Worm (Caenorhabditis elegans) whole organism, L2 larva: ENCODE data around the gene svh-1.

Experiments used
- C34F6.9 ChIP-seq: fragments of 150-350 bp; optimal IDR thresholded peaks from 2 replicates; lab custom pipeline; 2014; ENCODE audit warnings: missing biosample characterization, missing genetic modification characterization
- F13H6.1 ChIP-seq: sonication (generic microtip); optimal IDR thresholded peaks from 2 replicates; lab custom pipeline; 2016; ENCODE audit warnings: missing genetic modification characterization, missing compliant biosample characterization
- R02D3.7 ChIP-seq: fragments of 150-350 bp; optimal IDR thresholded peaks from 2 replicates; lab custom pipeline; 2014; ENCODE audit warnings: missing biosample characterization, missing genetic modification characterization
- alr-1 ChIP-seq: fragments of 150-350 bp; optimal IDR thresholded peaks from 2 replicates; lab custom pipeline; 2014; ENCODE audit warnings: missing biosample characterization, missing genetic modification characterization
- aly-2 ChIP-seq: fragments of 150-350 bp; optimal IDR thresholded peaks from 2 replicates; lab custom pipeline; 2014; ENCODE audit warnings: missing biosample characterization, missing genetic modification characterization
- ama-1 ChIP-seq: fragments of 150-350 bp; optimal IDR thresholded peaks from 2 replicates; lab custom pipeline; 2018; ENCODE audit warnings: inconsistent platforms
- blmp-1 ChIP-seq: sonication (generic microtip); optimal IDR thresholded peaks from 2 replicates; lab custom pipeline; 2017; ENCODE audit warnings: missing genetic modification characterization, mild to moderate bottlenecking, missing compliant biosample characterization, antibody characterized with exemption, moderate library complexity; ENCODE audit not compliant: insufficient read depth
- ceh-16 ChIP-seq: fragments of 150-350 bp; optimal IDR thresholded peaks from 2 replicates; lab custom pipeline; 2014; ENCODE audit warnings: missing biosample characterization, missing genetic modification characterization
- ceh-82 ChIP-seq: fragments of 150-350 bp; optimal IDR thresholded peaks from 2 replicates; lab custom pipeline; 2014; ENCODE audit warnings: missing biosample characterization, missing genetic modification characterization
- crh-2 ChIP-seq: sonication (generic microtip); optimal IDR thresholded peaks from 2 replicates; lab custom pipeline; 2017; ENCODE audit warnings: missing biosample characterization, missing genetic modification characterization
- dmd-4 ChIP-seq: sonication (generic microtip); optimal IDR thresholded peaks from 2 replicates; lab custom pipeline; 2017; ENCODE audit warnings: missing biosample characterization, missing genetic modification characterization
- egl-27 ChIP-seq: sonication (generic microtip); optimal IDR thresholded peaks from 3 replicates; lab custom pipeline; 2017; ENCODE audit warnings: missing biosample characterization, missing genetic modification reagents, missing genetic modification characterization
- elt-1 ChIP-seq: fragments of 150-350 bp; optimal IDR thresholded peaks from 2 replicates; lab custom pipeline; 2014; ENCODE audit warnings: missing biosample characterization, missing genetic modification characterization
- elt-3 ChIP-seq: sonication (generic microtip); optimal IDR thresholded peaks from 2 replicates; lab custom pipeline; 2017; ENCODE audit warnings: missing biosample characterization, missing genetic modification characterization
- fos-1 ChIP-seq: fragments of 150-350 bp; optimal IDR thresholded peaks from 2 replicates; lab custom pipeline; 2014; ENCODE audit warnings: missing biosample characterization, missing genetic modification characterization
- gmeb-1 ChIP-seq: fragments of 150-350 bp; optimal IDR thresholded peaks from 2 replicates; lab custom pipeline; 2014; ENCODE audit warnings: missing biosample characterization, missing genetic modification characterization
- lin-11 ChIP-seq: fragments of 150-350 bp; sonication (generic microtip); optimal IDR thresholded peaks from 2 replicates; lab custom pipeline; 2014; ENCODE audit warnings: missing biosample characterization, missing genetic modification characterization, inconsistent platforms, mixed read lengths
- lin-13 ChIP-seq: fragments of 150-350 bp; optimal IDR thresholded peaks from 2 replicates; lab custom pipeline; 2014; ENCODE audit warnings: missing biosample characterization, missing genetic modification reagents, missing genetic modification characterization
- lsy-2 ChIP-seq, 2 experiments: fragments of 150-350 bp in 1 of 2; sonication (generic microtip) in 1 of 2; optimal IDR thresholded peaks; 2 replicates each; lab custom pipeline; 2014 to 2017; ENCODE audit warnings: missing biosample characterization in 2 of 2, missing genetic modification characterization in 2 of 2
- mab-5 ChIP-seq: fragments of 150-350 bp; optimal IDR thresholded peaks from 2 replicates; lab custom pipeline; 2014; ENCODE audit warnings: missing biosample characterization, missing genetic modification characterization
- nhr-10 ChIP-seq: sonication (generic microtip); optimal IDR thresholded peaks from 2 replicates; lab custom pipeline; 2017; ENCODE audit warnings: missing biosample characterization, missing genetic modification characterization
- nhr-11 ChIP-seq: fragments of 150-350 bp; optimal IDR thresholded peaks from 2 replicates; lab custom pipeline; 2014; ENCODE audit warnings: missing biosample characterization, missing genetic modification characterization
- nhr-12 ChIP-seq: fragments of 150-350 bp; optimal IDR thresholded peaks from 2 replicates; lab custom pipeline; 2014; ENCODE audit warnings: missing biosample characterization, missing genetic modification characterization
- nhr-129 ChIP-seq: fragments of 150-350 bp; optimal IDR thresholded peaks from 2 replicates; lab custom pipeline; 2014; ENCODE audit warnings: missing biosample characterization, missing genetic modification characterization
- nhr-21 ChIP-seq: fragments of 150-350 bp; optimal IDR thresholded peaks from 2 replicates; lab custom pipeline; 2014; ENCODE audit warnings: missing biosample characterization, missing genetic modification characterization
- nhr-23 ChIP-seq: fragments of 150-350 bp; optimal IDR thresholded peaks from 2 replicates; lab custom pipeline; 2014; ENCODE audit warnings: missing biosample characterization, missing genetic modification reagents, missing genetic modification characterization
- nhr-237 ChIP-seq: fragments of 150-350 bp; optimal IDR thresholded peaks from 2 replicates; lab custom pipeline; 2014; ENCODE audit warnings: missing biosample characterization, missing genetic modification characterization
- nhr-25 ChIP-seq: fragments of 150-350 bp; sonication (generic microtip); optimal IDR thresholded peaks from 3 replicates; lab custom pipeline; 2014; ENCODE audit warnings: missing biosample characterization, missing genetic modification characterization
- nhr-77 ChIP-seq: fragments of 150-350 bp; optimal IDR thresholded peaks from 2 replicates; lab custom pipeline; 2014; ENCODE audit warnings: missing biosample characterization, missing genetic modification characterization
- peb-1 ChIP-seq: fragments of 150-350 bp; optimal IDR thresholded peaks from 2 replicates; lab custom pipeline; 2014; ENCODE audit warnings: missing biosample characterization, missing genetic modification characterization
- skn-1 ChIP-seq: sonication (generic microtip); optimal IDR thresholded peaks from 2 replicates; lab custom pipeline; 2017; ENCODE audit warnings: missing biosample characterization, missing genetic modification characterization
- sma-3 ChIP-seq: sonication (generic microtip); optimal IDR thresholded peaks from 2 replicates; lab custom pipeline; 2016; ENCODE audit warnings: missing genetic modification reagents, missing genetic modification characterization, missing compliant biosample characterization
- sma-9 ChIP-seq, 2 experiments: fragments of 150-350 bp in 1 of 2; sonication (generic microtip) in 1 of 2; optimal IDR thresholded peaks; 2 replicates each; lab custom pipeline; 2014 to 2016; ENCODE audit warnings: missing genetic modification characterization in 2 of 2, mild to moderate bottlenecking in 1 of 2, missing biosample characterization in 1 of 2, missing compliant biosample characterization in 1 of 2, missing genetic modification reagents in 1 of 2, moderate library complexity in 1 of 2
- snpc-4 ChIP-seq: fragments of 150-350 bp; optimal IDR thresholded peaks from 2 replicates; lab custom pipeline; 2014; ENCODE audit warnings: missing biosample characterization, missing genetic modification characterization
- unc-39 ChIP-seq: fragments of 150-350 bp; optimal IDR thresholded peaks from 2 replicates; lab custom pipeline; 2014; ENCODE audit warnings: missing biosample characterization, missing genetic modification characterization
- unc-55 ChIP-seq: fragments of 150-350 bp; sonication (generic microtip); optimal IDR thresholded peaks from 3 replicates; lab custom pipeline; 2014; ENCODE audit warnings: missing biosample characterization, missing genetic modification reagents, missing genetic modification characterization
- unc-62 ChIP-seq: fragments of 150-350 bp; optimal IDR thresholded peaks from 2 replicates; lab custom pipeline; 2014; ENCODE audit warnings: missing biosample characterization, missing genetic modification reagents, missing genetic modification characterization
- zag-1 ChIP-seq: fragments of 150-350 bp; optimal IDR thresholded peaks from 2 replicates; lab custom pipeline; 2014; ENCODE audit warnings: missing biosample characterization, missing genetic modification characterization
- ztf-1 ChIP-seq: fragments of 200-800 bp; sonication (Bioruptor generic); conservative IDR thresholded peaks from 2 replicates; pipeline ENCODE4 v1.3.6; 2022; ENCODE audit warnings: missing genetic modification characterization, missing compliant biosample characterization
- ztf-11 ChIP-seq: sonication (generic microtip); optimal IDR thresholded peaks from 2 replicates; lab custom pipeline; 2017; ENCODE audit warnings: missing biosample characterization, missing genetic modification characterization
- ztf-4 ChIP-seq: fragments of 150-350 bp; optimal IDR thresholded peaks from 2 replicates; lab custom pipeline; 2014; ENCODE audit warnings: missing biosample characterization, missing genetic modification characterization

svh-1 gene

DNA sequence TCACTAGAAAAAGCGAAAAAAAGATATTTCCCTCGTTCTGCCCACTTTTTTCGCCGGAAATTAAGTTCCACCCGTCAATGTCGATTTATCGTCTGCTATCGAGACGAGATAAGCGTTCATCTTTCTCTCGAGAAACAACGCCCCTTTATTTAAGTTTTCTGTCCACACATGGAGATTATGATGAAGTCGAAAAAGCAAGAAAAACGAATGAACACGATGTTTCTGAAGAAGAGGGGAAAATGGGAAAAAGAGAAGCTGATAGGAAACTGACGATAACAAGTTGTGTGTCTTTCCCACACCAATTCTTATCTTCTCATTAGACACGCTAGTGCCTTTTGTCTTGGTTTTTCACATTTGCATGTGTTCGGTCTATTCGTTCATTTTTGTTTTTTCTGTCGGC is 31.6 kb upstream of the svh-1 start:
- TF ChIP-seq nhr-10 (tag; lab: Kevin White, UChicago) (no peak), blmp-1 (peak; percentile 23), C34F6.9 (tag; lab: Kevin White, UChicago) (no peak), nhr-25 (peak; percentile 6), fos-1 (tag; lab: Kevin White, UChicago) (peak; percentile 76)

DNA sequence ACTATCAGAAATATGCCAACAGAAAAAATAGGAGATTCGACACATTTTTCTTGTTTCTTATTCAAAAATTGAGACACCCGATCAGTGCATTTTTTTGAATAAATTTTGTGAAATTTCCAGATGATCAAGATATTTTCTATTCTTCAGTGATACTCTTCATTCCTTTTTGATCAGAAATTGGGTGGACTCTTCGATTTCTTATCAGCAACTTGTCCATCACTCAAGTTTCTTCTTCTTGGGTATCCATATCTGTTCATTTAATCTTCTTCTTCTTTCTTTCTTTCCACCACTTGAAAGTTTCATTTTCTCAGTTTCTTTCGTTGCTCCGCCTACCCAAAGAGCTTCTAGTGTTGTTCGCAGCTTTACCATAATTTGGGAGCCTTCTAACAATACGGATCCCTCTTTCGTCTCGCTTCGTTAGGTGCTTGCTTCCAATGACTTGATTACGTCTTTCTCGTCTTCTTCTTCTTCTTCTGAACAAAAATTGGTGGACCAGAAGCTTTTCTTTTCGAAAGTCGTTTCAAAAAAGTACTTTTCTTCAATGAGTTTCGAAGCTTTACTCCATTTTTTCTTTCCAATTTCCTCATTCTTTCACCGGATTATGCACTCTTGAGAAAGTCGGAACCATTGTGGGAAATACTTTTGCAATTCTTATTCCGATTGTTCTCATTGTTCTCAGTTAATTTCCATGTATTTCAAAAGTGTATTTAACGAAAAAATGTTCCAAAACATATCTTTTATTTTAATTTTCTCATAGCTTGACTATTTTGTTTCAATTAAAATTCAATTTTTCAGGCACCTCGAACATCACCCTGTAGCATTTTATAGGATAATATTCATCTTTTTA is 30.5 kb upstream of the svh-1 start, which contains the start of gene pct-1:
Gene pct-1, plus strand, starts transcription at position 797 of the 847 bp plus-strand sequence.
- TF ChIP-seq unc-55 (GFP tag; lab: Kevin White, UChicago) (no peak), C34F6.9 (tag; lab: Kevin White, UChicago) (no peak), snpc-4 (no peak), alr-1 (tag; lab: Kevin White, UChicago) (no peak), nhr-12 (no peak)

DNA sequence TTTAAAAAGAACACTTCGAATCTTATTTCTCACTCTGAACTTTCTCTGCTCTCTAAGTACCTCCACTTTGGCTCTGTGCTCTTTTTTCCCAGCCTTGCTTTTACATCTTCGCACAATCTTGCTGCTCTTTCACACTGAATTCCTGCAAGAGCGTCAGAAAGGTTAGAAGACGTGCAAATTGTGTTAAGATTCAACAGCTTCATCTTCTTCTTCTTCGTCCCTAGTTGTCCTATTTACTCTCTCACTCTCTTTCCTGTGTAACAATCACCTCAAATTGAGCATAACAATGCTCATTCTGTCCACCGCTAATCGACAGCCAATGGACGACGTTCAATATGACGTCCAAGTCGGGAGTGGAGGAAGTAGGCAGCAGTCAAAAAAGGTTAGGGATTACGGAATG is 25.0 kb upstream of the svh-1 start:
- TF ChIP-seq ceh-16 (tag; lab: Kevin White, UChicago) (no peak), fos-1 (tag; lab: Kevin White, UChicago) (no peak), ceh-82 (no peak), skn-1 (tag; lab: Kevin White, UChicago) (no peak), R02D3.7 (no peak), zag-1 (tag; lab: Kevin White, UChicago) (no peak), gmeb-1 (tag; lab: Kevin White, UChicago) (no peak), nhr-237 (no peak), mab-5 (no peak), nhr-10 (tag; lab: Kevin White, UChicago) (no peak), ztf-1 (GFP tag; lab: Robert Waterston, UW) (no peak), nhr-77 (tag; lab: Kevin White, UChicago) (no peak), ama-1 (no peak), lin-13 (GFP tag; lab: Kevin White, UChicago) (no peak), elt-1 (tag; lab: Kevin White, UChicago) (no peak), nhr-11 (tag; lab: Kevin White, UChicago) (no peak), aly-2 (no peak), F13H6.1 (tag; lab: Kevin White, UChicago) (no peak)

DNA sequence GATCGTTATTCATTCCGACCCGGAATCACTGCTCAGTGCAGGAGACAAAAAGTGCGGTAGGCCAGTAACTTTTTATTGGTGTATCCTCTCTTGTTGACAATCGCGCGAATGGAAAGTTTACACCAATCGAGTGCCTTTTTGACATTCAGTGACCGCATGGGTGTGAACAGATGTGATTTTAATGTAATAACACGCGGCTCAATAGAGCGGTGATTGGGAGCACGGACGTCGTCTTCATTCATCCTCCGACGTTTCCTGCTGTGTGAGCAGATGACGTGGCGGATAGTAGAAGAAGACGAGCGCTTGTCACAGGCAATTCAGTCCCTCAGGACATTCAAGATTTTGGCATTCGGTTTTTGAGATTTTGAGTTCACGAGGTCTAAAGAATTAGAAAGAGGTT is 23.8 kb upstream of the svh-1 start:
- no peak for TF ChIP-seq ztf-4 (tag; lab: Kevin White, UChicago)
- TF ChIP-seq egl-27 (tag; lab: Kevin White, UChicago): no peak
- no peak for TF ChIP-seq C34F6.9 (tag; lab: Kevin White, UChicago)
- TF ChIP-seq sma-9 (GFP tag; optimal IDR thresholded peaks at IDR 0.05; lab: Kevin White, UChicago): no peak
- no peak for TF ChIP-seq sma-9 (tag; optimal IDR thresholded peaks at IDR 0.05; lab: Kevin White, UChicago)
- TF ChIP-seq ama-1: no peak
- TF ChIP-seq aly-2: no peak
- no peak for TF ChIP-seq ceh-82
- TF ChIP-seq zag-1 (tag; lab: Kevin White, UChicago): no peak
- TF ChIP-seq nhr-11 (tag; lab: Kevin White, UChicago): no peak
- no peak for TF ChIP-seq fos-1 (tag; lab: Kevin White, UChicago)
- TF ChIP-seq dmd-4 (tag; lab: Kevin White, UChicago): no peak
- TF ChIP-seq crh-2 (tag; lab: Kevin White, UChicago): no peak
- no peak for TF ChIP-seq ztf-11 (tag; lab: Kevin White, UChicago)
- TF ChIP-seq nhr-12: no peak

DNA sequence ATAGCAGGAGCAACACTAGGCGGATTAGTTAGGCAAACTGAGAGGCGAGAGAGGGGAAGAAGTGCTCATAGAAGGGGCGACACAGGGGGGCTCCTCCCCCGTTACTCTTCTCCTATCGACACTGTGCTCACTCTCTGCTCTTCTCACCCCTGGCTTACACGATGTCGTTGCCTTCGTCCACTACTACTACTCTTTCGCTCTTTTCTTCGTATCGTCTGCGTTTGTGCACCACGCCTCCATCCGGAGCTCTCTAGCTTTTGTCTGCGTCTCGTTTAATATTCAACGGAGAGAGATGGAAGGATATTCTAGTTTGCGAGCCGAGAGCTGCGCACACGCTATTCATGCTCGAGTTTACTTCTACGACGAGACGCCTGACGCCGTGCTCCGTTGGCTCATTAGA is 23.1 kb upstream of the svh-1 start:
- peak in 1 of 2 experiments; percentile 44 for TF ChIP-seq lsy-2 (tag; optimal IDR thresholded peaks at IDR 0.05; lab: Kevin White, UChicago)
- TF ChIP-seq C34F6.9 (tag; lab: Kevin White, UChicago): peak; percentile 73
- TF ChIP-seq ztf-11 (tag; lab: Kevin White, UChicago): no peak
- no peak for TF ChIP-seq nhr-23 (tag; lab: Kevin White, UChicago)
- TF ChIP-seq nhr-10 (tag; lab: Kevin White, UChicago): no peak
- TF ChIP-seq snpc-4: no peak
- TF ChIP-seq ama-1: no peak
- TF ChIP-seq fos-1 (tag; lab: Kevin White, UChicago): no peak
- TF ChIP-seq lin-13 (GFP tag; lab: Kevin White, UChicago): peak; percentile 14
- peak; percentile 65 for TF ChIP-seq nhr-129 (tag; lab: Kevin White, UChicago)
- no peak for TF ChIP-seq sma-3
- no peak for TF ChIP-seq elt-1 (tag; lab: Kevin White, UChicago)
- TF ChIP-seq nhr-25: no peak
- no peak for TF ChIP-seq mab-5
- TF ChIP-seq gmeb-1 (tag; lab: Kevin White, UChicago): no peak
- TF ChIP-seq skn-1 (tag; lab: Kevin White, UChicago): no peak
- TF ChIP-seq elt-3 (tag; lab: Kevin White, UChicago): no peak
- TF ChIP-seq nhr-21 (tag; lab: Kevin White, UChicago): no peak
- TF ChIP-seq ceh-82: no peak
- TF ChIP-seq nhr-11 (tag; lab: Kevin White, UChicago): no peak
- TF ChIP-seq dmd-4 (tag; lab: Kevin White, UChicago): no peak
- no peak for TF ChIP-seq blmp-1
- no peak for TF ChIP-seq unc-39
- TF ChIP-seq R02D3.7: no peak
- peak; percentile 83 for TF ChIP-seq lin-11 (tag; lab: Kevin White, UChicago)
- TF ChIP-seq peb-1 (tag; lab: Kevin White, UChicago): no peak
- no peak for TF ChIP-seq unc-62 (GFP tag; lab: Kevin White, UChicago)
